Fruit fly (Drosophila melanogaster): Measurements from ENCODE around the gene CG1544.

CG1544 gene

DNA sequence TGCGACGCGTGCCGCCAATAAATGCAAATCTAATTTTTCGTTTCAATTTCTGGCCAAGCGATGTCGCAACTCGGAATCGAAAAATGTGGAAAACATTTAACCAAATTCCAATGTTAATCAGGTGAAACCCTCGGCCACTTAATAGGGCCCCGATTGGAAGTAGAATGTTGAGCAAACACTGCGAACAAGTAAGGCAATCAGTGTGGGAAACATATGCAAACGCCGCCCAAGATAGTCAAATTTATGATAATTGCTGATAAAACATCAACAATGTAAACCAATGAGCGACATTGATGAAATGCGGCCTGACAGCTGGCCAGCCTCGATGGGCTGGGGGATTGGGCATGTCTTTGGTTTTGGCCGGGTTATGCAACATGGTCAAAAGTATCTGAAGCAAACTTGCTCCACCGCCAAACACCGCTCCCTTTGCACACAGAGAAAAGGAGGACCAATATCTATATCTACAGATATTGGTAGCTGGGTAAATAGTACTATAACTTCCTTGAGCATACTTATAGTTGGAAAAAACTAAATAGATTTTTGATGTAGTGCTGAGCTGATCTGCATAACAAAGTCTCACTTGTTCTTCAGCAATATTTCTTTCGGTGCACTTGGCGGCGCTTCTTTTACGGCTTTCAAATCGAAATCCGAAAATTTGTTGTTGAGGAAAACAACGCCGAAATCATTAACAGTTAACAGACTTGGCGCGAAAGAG lies 50.7 kb downstream of the CG1544 start (continued):
- TF ChIP-seq Dek (tag; optimal IDR thresholded peaks at IDR 0.05): peak; percentile 57
- TF ChIP-seq CG12769 (tag; optimal IDR thresholded peaks at IDR 0.05): no peak
- TF ChIP-seq unpg (GFP tag; optimal IDR thresholded peaks at IDR 0.05): peak; percentile 79
- TF ChIP-seq CG14860 (GFP tag; IDR thresholded peaks at IDR 0.05; ENCODE audit: partially characterized antibody): no peak
- peak; percentile 75 for TF ChIP-seq tin (GFP tag; optimal IDR thresholded peaks at IDR 0.05)
- peak; percentile 58 for TF ChIP-seq E2f2 (GFP tag; IDR thresholded peaks at IDR 0.05)
- peak; percentile 52 for TF ChIP-seq CG9609 (GFP tag; optimal IDR thresholded peaks at IDR 0.05)
- no peak for TF ChIP-seq Dip2 (GFP tag; IDR thresholded peaks at IDR 0.05)
- TF ChIP-seq E2f1 (GFP tag; IDR thresholded peaks at IDR 0.05): peak; percentile 80
- no peak for TF ChIP-seq CG2120 (GFP tag; optimal IDR thresholded peaks at IDR 0.05)
- peak; percentile 71 for TF ChIP-seq MTF-1 (GFP tag; optimal IDR thresholded peaks at IDR 0.05; ENCODE audit: borderline replicate concordance)
- peak; percentile 81 for TF ChIP-seq CG11093 (GFP tag; IDR thresholded peaks at IDR 0.05)
- peak in 1 of 3 experiments; percentile 60 for TF ChIP-seq lola (GFP tag; optimal IDR thresholded peaks at IDR 0.05)
- TF ChIP-seq CG11560 (tag; IDR thresholded peaks at IDR 0.05): 0 out of 3 replicates have a peak, but pooled peaks have one; percentile 22
- TF ChIP-seq CG8944 (GFP tag; optimal IDR thresholded peaks at IDR 0.05): peak; percentile 70
- TF ChIP-seq org-1 (GFP tag; optimal IDR thresholded peaks at IDR 0.05): peak; percentile 70
- TF ChIP-seq CG15073 (GFP tag; optimal IDR thresholded peaks at IDR 0.05): no peak
- peak; percentile 56 for TF ChIP-seq gcm (GFP tag; optimal IDR thresholded peaks at IDR 0.05)
- no peak for TF ChIP-seq stwl (tag; optimal IDR thresholded peaks at IDR 0.05)
- TF ChIP-seq CG13894 (tag; optimal IDR thresholded peaks at IDR 0.05): no peak
- peak; percentile 1 for TF ChIP-seq ab (GFP tag; optimal IDR thresholded peaks at IDR 0.05)
- TF ChIP-seq CG4820 (GFP tag; optimal IDR thresholded peaks at IDR 0.05): peak; percentile 76
- no peak for TF ChIP-seq yki (optimal IDR thresholded peaks at IDR 0.05)
- TF ChIP-seq sqz (GFP tag; optimal IDR thresholded peaks at IDR 0.05): peak; percentile 44
- TF ChIP-seq Ravus (GFP tag; IDR thresholded peaks at IDR 0.05): no peak
- no peak for TF ChIP-seq MESR4 (GFP tag; optimal IDR thresholded peaks at IDR 0.05)
- TF ChIP-seq CG2875 (GFP tag; optimal IDR thresholded peaks at IDR 0.05): peak; percentile 55
- peak; percentile 74 for TF ChIP-seq grau (tag; optimal IDR thresholded peaks at IDR 0.05)
- TF ChIP-seq gce (GFP tag; IDR thresholded peaks at IDR 0.05): peak; percentile 72; the same call in 2 of the 3 replicates
- TF ChIP-seq mirr (GFP tag; optimal IDR thresholded peaks at IDR 0.05): no peak
- peak; percentile 8 for TF ChIP-seq CG3163 (GFP tag; optimal IDR thresholded peaks at IDR 0.05)
- TF ChIP-seq CG8478 (optimal IDR thresholded peaks at IDR 0.05): no peak
- no peak for TF ChIP-seq zfh2 (GFP tag; optimal IDR thresholded peaks at IDR 0.05)
- TF ChIP-seq HHEX (GFP tag; optimal IDR thresholded peaks at IDR 0.05): peak; percentile 72
- TF ChIP-seq vnd (GFP tag; IDR thresholded peaks at IDR 0.05; ENCODE audit: partially characterized antibody): no peak
- peak; percentile 47 for TF ChIP-seq Deaf1 (tag; optimal IDR thresholded peaks at IDR 0.05)
- TF ChIP-seq PHDP (tag; optimal IDR thresholded peaks at IDR 0.05): peak; percentile 67
- TF ChIP-seq Bgb (GFP tag; IDR thresholded peaks at IDR 0.05; ENCODE audit: partially characterized antibody): no peak
- TF ChIP-seq CG7987 (GFP tag; optimal IDR thresholded peaks at IDR 0.05): peak; percentile 14
- TF ChIP-seq eyg (GFP tag; optimal IDR thresholded peaks at IDR 0.05): peak; percentile 29
- no peak for TF ChIP-seq CG17186 (GFP tag; optimal IDR thresholded peaks at IDR 0.05)
- 0 out of 2 replicates have a peak, but pooled peaks have one; percentile 37 for TF ChIP-seq gsb (GFP tag; IDR thresholded peaks at IDR 0.05)
- TF ChIP-seq CrebB (tag; optimal IDR thresholded peaks at IDR 0.05): peak; percentile 19
- peak; percentile 85 for TF ChIP-seq CG31441 (GFP tag; IDR thresholded peaks at IDR 0.05)
- no peak for TF ChIP-seq crp (GFP tag; optimal IDR thresholded peaks at IDR 0.05)
- TF ChIP-seq CG33213 (GFP tag; optimal IDR thresholded peaks at IDR 0.05): peak; percentile 29
- TF ChIP-seq Hr39 (optimal IDR thresholded peaks at IDR 0.05): no peak
- TF ChIP-seq CG32532 (GFP tag; IDR thresholded peaks at IDR 0.05): peak; percentile 14; the same call in 1 of the 2 replicates
- TF ChIP-seq sisA (GFP tag; IDR thresholded peaks at IDR 0.05): peak; percentile 85
- peak; percentile 36 for TF ChIP-seq mam (GFP tag; optimal IDR thresholded peaks at IDR 0.05)
